Worm (Caenorhabditis elegans) whole organism, young adult: Measurements from ENCODE around the gene nstp-2.

ENCODE experiments used
- B0019.2 ChIP-seq: fragments of 200-800 bp; sonication (Bioruptor generic); conservative IDR thresholded peaks from 2 replicates; pipeline ENCODE4 v1.3.6; 2022; ENCODE audit warnings: missing genetic modification reagents, missing genetic modification characterization, missing compliant biosample characterization
- B0336.3 ChIP-seq: fragments of 200-800 bp; sonication (Bioruptor generic); IDR thresholded peaks from 2 replicates; pipeline ENCODE4 v1.3.6; 2022; ENCODE audit warnings: missing genetic modification characterization, missing compliant biosample characterization
- F22D6.2 ChIP-seq: sonication (generic microtip); optimal IDR thresholded peaks from 2 replicates; lab custom pipeline; 2016; ENCODE audit warnings: mild to moderate bottlenecking, missing genetic modification characterization, missing compliant biosample characterization
- F57C9.4 ChIP-seq: sonication (generic microtip); optimal IDR thresholded peaks from 2 replicates; lab custom pipeline; 2017; ENCODE audit warnings: mild to moderate bottlenecking, missing genetic modification characterization, missing compliant biosample characterization
- ama-1 ChIP-seq, 3 experiments: fragments of 150-350 bp in 1 of 3; sonication (generic microtip) in 2 of 3; optimal IDR thresholded peaks; 2 replicates each; lab custom pipeline; 2014 to 2018; ENCODE audit warnings: missing biosample characterization in 2 of 3, missing genetic modification characterization in 2 of 3, missing genetic modification reagents in 2 of 3
- aptf-3 ChIP-seq: fragments of 200-800 bp; sonication (Bioruptor generic); IDR thresholded peaks from 2 replicates; pipeline ENCODE4 v1.3.6; 2022; ENCODE audit warnings: missing genetic modification characterization, missing compliant biosample characterization
- ceh-79 ChIP-seq: sonication (generic microtip); optimal IDR thresholded peaks from 2 replicates; lab custom pipeline; 2017; ENCODE audit warnings: mild to moderate bottlenecking, missing genetic modification characterization, missing compliant biosample characterization
- dox-1 ChIP-seq: fragments of 200-800 bp; sonication (Bioruptor generic); IDR thresholded peaks from 2 replicates; pipeline ENCODE4 v1.3.6; 2022; ENCODE audit warnings: missing genetic modification reagents, missing genetic modification characterization, missing compliant biosample characterization
- hlh-12 ChIP-seq: sonication (generic microtip); optimal IDR thresholded peaks from 2 replicates; lab custom pipeline; 2016; ENCODE audit warnings: missing genetic modification characterization, missing compliant biosample characterization
- lag-1 ChIP-seq: fragments of 200-800 bp; sonication (Bioruptor generic); IDR thresholded peaks from 2 replicates; pipeline ENCODE4 v1.3.6; 2022; ENCODE audit warnings: missing genetic modification reagents, missing genetic modification characterization, missing compliant biosample characterization
- nhr-90 ChIP-seq: sonication (generic microtip); optimal IDR thresholded peaks from 2 replicates; lab custom pipeline; 2016; ENCODE audit warnings: missing genotype, mild to moderate bottlenecking, missing genetic modification characterization, missing compliant biosample characterization
- snpc-3.4 ChIP-seq: sonication (generic microtip); optimal IDR thresholded peaks from 2 replicates; lab custom pipeline; 2017; ENCODE audit warnings: missing genetic modification characterization, mild to moderate bottlenecking, missing compliant biosample characterization, antibody characterized with exemption, moderate library complexity, missing genotype, missing genetic modification reagents
- snpc-4 ChIP-seq, 5 experiments: fragments of 150-350 bp in 1 of 5; sonication (generic microtip) in 4 of 5; optimal IDR thresholded peaks; 2 replicates each; lab custom pipeline; 2014 to 2018; ENCODE audit warnings: missing genetic modification characterization in 5 of 5, missing biosample characterization in 3 of 5, antibody characterized with exemption in 2 of 5, mild to moderate bottlenecking in 2 of 5, missing compliant biosample characterization in 2 of 5, missing genotype in 2 of 5, moderate library complexity in 2 of 5, missing genetic modification reagents in 1 of 5
- tbx-9 ChIP-seq: sonication (generic microtip); optimal IDR thresholded peaks from 2 replicates; lab custom pipeline; 2016; ENCODE audit warnings: borderline replicate concordance, missing genetic modification characterization, inconsistent platforms, missing compliant biosample characterization

DNA sequence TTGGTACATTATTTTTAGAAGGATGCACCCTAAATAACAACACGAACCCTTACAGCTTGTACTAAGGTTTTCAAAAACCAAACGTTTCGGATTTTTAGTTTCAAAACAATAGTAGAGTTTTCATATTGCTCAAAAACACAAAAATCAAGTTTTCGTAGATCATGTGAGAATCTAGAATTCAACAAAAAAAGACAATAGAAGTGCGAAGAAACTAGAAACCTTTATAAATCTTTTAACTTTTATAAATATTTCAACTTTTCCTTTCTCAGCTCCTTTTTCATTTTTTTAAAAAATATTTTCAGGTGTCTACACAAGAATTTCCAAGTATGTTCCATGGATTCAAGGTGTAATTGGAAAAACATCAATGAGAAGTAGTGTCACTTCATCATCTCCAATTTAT, 45.6 kb downstream of the nstp-2 start, which contains the start of gene best-9:
- TF ChIP-seq ama-1 (optimal IDR thresholded peaks at IDR 0.05; lab: Kevin White, UChicago): no peak
- TF ChIP-seq ama-1 (GFP tag; optimal IDR thresholded peaks at IDR 0.05; lab: Kevin White, UChicago): no peak
- TF ChIP-seq nhr-90 (tag; lab: Kevin White, UChicago): no peak
- TF ChIP-seq snpc-3.4 (tag; lab: Kevin White, UChicago): no peak
- TF ChIP-seq F57C9.4 (tag; lab: Kevin White, UChicago): no peak
- no peak for TF ChIP-seq F22D6.2 (tag; lab: Kevin White, UChicago)
- TF ChIP-seq tbx-9 (tag; lab: Kevin White, UChicago): no peak
- no peak for TF ChIP-seq B0336.3
- no peak for TF ChIP-seq aptf-3 (GFP tag; lab: Robert Waterston, UW)
- TF ChIP-seq B0019.2: no peak
- TF ChIP-seq dox-1 (GFP tag; lab: Robert Waterston, UW): no peak
- TF ChIP-seq hlh-12: no peak
- no peak for TF ChIP-seq lag-1
- TF ChIP-seq ceh-79 (tag; lab: Kevin White, UChicago): no peak
- no peak for TF ChIP-seq snpc-4 (GFP tag; optimal IDR thresholded peaks at IDR 0.05; lab: Kevin White, UChicago)
- TF ChIP-seq snpc-4 (tag; optimal IDR thresholded peaks at IDR 0.05; lab: Kevin White, UChicago): no peak
